Worm (Caenorhabditis elegans): ENCODE data around the gene spp-11.

spp-11 gene

DNA sequence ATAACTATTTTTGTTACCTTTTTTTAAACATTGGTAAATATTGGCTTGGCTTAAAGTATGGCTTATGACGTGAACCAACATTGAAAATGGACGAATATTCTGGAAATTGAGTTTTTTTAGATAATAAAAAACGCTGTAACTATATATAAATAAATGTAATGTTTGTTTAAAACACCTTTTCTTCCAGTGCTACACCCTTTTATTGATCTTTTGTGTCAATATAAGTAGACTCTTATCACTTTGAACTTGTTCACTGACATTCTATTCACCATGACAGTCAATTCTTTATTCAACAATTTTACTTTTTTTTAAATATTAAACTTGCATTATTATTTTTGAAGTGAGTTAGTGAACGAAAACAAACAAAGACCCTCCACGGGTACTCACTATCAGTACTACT is 3.9 kb downstream of the spp-11 start, which contains the start of gene T25D10.1:
Gene T25D10.1 (plus strand): TSS at position 169 of the 400 bp plus-strand sequence.
- no peak for TF ChIP-seq F49E8.2 (tag; optimal IDR thresholded peaks at IDR 0.05; ENCODE audit: borderline replicate concordance)
- no peak for TF ChIP-seq daf-16 (GFP tag; optimal IDR thresholded peaks at IDR 0.05)
- peak; percentile 53 for TF ChIP-seq daf-16 (tag; optimal IDR thresholded peaks at IDR 0.05)
- peak; percentile 21 for TF ChIP-seq mep-1 (tag; optimal IDR thresholded peaks at IDR 0.05)
- TF ChIP-seq pqm-1 (tag; optimal IDR thresholded peaks at IDR 0.05): peak; percentile 34

DNA sequence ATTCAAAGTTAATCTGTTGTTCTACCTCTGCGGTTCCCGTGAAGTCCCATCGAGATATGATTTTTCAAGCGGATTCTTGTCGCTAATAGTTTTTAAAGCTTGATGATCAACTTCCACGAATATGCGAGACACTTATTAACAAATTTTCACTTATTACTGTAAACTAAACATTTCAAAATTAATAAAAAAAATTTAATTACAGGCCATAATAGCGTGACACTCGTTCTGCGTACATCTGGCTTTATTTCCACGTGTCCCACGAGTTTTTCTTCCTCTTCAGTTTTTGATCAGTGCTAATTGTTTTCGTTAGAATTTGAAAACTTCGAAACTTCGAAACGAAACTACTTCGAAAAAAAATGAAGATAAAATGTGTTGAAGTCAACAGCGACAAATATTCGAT is 5.5 kb downstream of the spp-11 start, which contains the start of gene btb-2:
Gene btb-2 (plus strand): TSS at position 301 of the 400 bp plus-strand sequence.
- TF ChIP-seq nhr-48 (tag; optimal IDR thresholded peaks at IDR 0.05) (no peak), gei-8 (GFP tag; optimal IDR thresholded peaks at IDR 0.05) (no peak), F49E8.2 (tag; optimal IDR thresholded peaks at IDR 0.05; ENCODE audit: borderline replicate concordance) (no peak)

DNA sequence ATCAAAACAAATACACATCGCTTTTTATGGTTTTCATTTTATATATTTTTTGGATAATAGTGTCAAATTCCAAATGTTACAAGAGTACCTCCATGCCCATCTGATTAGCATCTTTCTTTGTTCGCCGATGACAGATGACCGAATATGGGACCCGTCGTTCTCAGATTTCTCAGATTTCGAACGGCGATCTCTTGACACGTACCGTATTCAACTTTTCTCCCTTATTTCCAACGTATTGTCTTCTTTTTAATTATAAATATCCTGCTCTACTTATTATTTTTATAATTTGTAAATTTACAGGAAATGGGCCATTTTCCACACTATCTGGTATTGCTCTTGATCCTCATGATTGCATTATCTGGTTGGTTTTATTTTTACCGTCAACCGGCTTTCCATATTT is 8.8 kb downstream of the spp-11 start, which contains the start of gene zig-10:
Gene zig-10 (plus strand): TSS at position 301 of the 400 bp plus-strand sequence.
- no peak for TF ChIP-seq lin-29 (GFP tag; IDR thresholded peaks at IDR 0.05)
- no peak for TF ChIP-seq Y105C5A.15 (GFP tag; IDR thresholded peaks at IDR 0.05)
- no peak for TF ChIP-seq nhr-48 (tag; optimal IDR thresholded peaks at IDR 0.05)
- TF ChIP-seq lir-3 (tag; optimal IDR thresholded peaks at IDR 0.05): no peak
- no peak for TF ChIP-seq lin-15B (tag; optimal IDR thresholded peaks at IDR 0.05)
- TF ChIP-seq F26F4.8 (GFP tag; conservative IDR thresholded peaks at IDR 0.05): no peak
- TF ChIP-seq nhr-28 (tag; optimal IDR thresholded peaks at IDR 0.05): no peak
- TF ChIP-seq ztf-7 (tag; optimal IDR thresholded peaks at IDR 0.05): no peak
- no peak for TF ChIP-seq egl-27 (tag; optimal IDR thresholded peaks at IDR 0.05)
- no peak for TF ChIP-seq nhr-25 (tag; optimal IDR thresholded peaks at IDR 0.05; ENCODE audit: borderline replicate concordance, insufficient read depth)
- no peak for TF ChIP-seq aha-1 (tag)
- TF ChIP-seq nhr-237 (tag; optimal IDR thresholded peaks at IDR 0.05): no peak
- TF ChIP-seq arid-1 (GFP tag; conservative IDR thresholded peaks at IDR 0.05): no peak

DNA sequence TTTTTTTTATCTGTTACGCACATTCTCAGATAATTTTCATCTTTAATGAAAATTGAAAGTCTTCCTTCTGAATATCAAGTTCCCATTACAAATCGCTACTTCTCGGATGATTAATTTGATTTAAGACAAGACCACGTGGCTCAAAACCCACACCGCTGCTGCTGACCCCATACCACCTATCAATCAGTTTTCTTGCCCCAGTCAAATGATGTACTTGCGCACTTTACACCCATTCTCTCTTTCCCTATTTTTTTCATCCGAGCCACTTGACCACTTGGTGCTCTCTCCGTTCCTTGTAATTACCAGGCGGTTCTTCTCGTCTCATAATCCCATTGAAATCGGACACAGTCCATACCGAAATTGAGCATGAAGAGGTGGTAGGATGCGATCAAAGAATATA is 13.1 kb downstream of the spp-11 start:
- no peak for TF ChIP-seq hlh-30 (tag; optimal IDR thresholded peaks at IDR 0.05; ENCODE audit: insufficient read depth)
- TF ChIP-seq daf-16 (GFP tag; optimal IDR thresholded peaks at IDR 0.05): no peak
- TF ChIP-seq daf-16 (tag; optimal IDR thresholded peaks at IDR 0.05): no peak
- TF ChIP-seq R02D3.7 (tag; optimal IDR thresholded peaks at IDR 0.05): no peak
- TF ChIP-seq mxl-3 (GFP tag; optimal IDR thresholded peaks at IDR 0.05): no peak

DNA sequence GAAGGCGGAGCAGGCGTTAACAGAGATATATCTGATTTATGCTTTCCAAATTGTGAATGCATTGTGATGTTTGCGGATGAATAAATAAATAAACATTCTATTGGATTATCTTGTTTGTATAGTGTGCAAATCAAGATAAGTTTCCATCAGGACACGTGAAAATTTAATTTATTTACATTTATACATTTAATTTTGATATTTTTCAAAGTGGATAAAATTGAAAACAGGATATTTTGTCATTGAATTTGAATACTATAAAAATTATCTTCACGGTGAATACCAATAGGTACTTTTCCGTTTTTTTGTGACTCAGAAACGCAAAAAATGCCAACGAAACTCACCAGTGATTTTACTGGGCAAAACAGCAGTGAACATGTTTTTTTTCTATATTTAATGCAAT is 16.0 kb downstream of the spp-11 start, which contains the start of gene F58F12.3:
Gene F58F12.3 (minus strand): TSS at position 101 of the 400 bp plus-strand sequence.
- TF ChIP-seq spr-3 (GFP tag; optimal IDR thresholded peaks at IDR 0.05): no peak
- no peak for TF ChIP-seq hif-1 (tag; optimal IDR thresholded peaks at IDR 0.05)
- TF ChIP-seq dmd-8 (GFP tag; IDR thresholded peaks at IDR 0.05): no peak
- TF ChIP-seq gei-8 (GFP tag; optimal IDR thresholded peaks at IDR 0.05): no peak
- TF ChIP-seq zfp-2 (tag; optimal IDR thresholded peaks at IDR 0.05): no peak
- no peak for TF ChIP-seq F10B5.3 (tag; optimal IDR thresholded peaks at IDR 0.05)
- no peak for TF ChIP-seq ceh-44 (GFP tag; IDR thresholded peaks at IDR 0.05)
- no peak for TF ChIP-seq madf-9 (GFP tag; conservative IDR thresholded peaks at IDR 0.05)
- no peak for TF ChIP-seq F44E2.7 (GFP tag; IDR thresholded peaks at IDR 0.05)
- TF ChIP-seq ZK337.2 (GFP tag; IDR thresholded peaks at IDR 0.05): no peak
- TF ChIP-seq sdz-12 (GFP tag; optimal IDR thresholded peaks at IDR 0.05): no peak
- no peak for TF ChIP-seq zag-1 (tag; optimal IDR thresholded peaks at IDR 0.05)
- no peak for TF ChIP-seq dve-1 (tag; optimal IDR thresholded peaks at IDR 0.05; ENCODE audit: insufficient read depth)
- TF ChIP-seq egl-43 (GFP tag; IDR thresholded peaks at IDR 0.05): no peak
- no peak for TF ChIP-seq nhr-237 (tag; optimal IDR thresholded peaks at IDR 0.05)
- TF ChIP-seq nhr-11 (tag; optimal IDR thresholded peaks at IDR 0.05): no peak
- TF ChIP-seq nhr-28 (tag; optimal IDR thresholded peaks at IDR 0.05): no peak

All from whole organism, L4 larva.